Fruit fly (Drosophila melanogaster) whole organism, embryonic: Measurements from ENCODE around the gene aqz.
A peak's percentile ranks its signal among the peaks of the same experiment; 100 is the strongest.

Source experiments
- Atf-2 ChIP-seq: fragments of 200-800 bp; sonication (Bioruptor generic); optimal IDR thresholded peaks from 2 replicates; lab custom pipeline; 2016; ENCODE audit warnings: missing biosample characterization, missing genetic modification characterization
- CG12071 ChIP-seq: fragments of 200-800 bp; sonication (Bioruptor generic); optimal IDR thresholded peaks from 3 replicates; lab custom pipeline; 2018; ENCODE audit warnings: missing biosample characterization, mild to moderate bottlenecking, missing genetic modification characterization
- CG13894 ChIP-seq: fragments of 200-800 bp; sonication (Bioruptor generic); optimal IDR thresholded peaks from 3 replicates; lab custom pipeline; 2018; ENCODE audit warnings: missing biosample characterization, mild to moderate bottlenecking, missing genetic modification characterization, moderate library complexity
- CG14050 ChIP-seq: fragments of 200-800 bp; sonication (Bioruptor generic); IDR thresholded peaks from 3 replicates; pipeline ENCODE4 v1.3.6; 2022; ENCODE audit warnings: missing biosample characterization, missing genetic modification characterization
- CG14860 ChIP-seq: fragments of 200-800 bp; sonication (Bioruptor generic); IDR thresholded peaks from 3 replicates; pipeline ENCODE4 v1.3.6; 2022; ENCODE audit warnings: missing biosample characterization, missing genetic modification characterization; ENCODE audit not compliant: partially characterized antibody
- CG15269 ChIP-seq: fragments of 200-800 bp; sonication (Bioruptor generic); optimal IDR thresholded peaks from 2 replicates; lab custom pipeline; 2018; ENCODE audit warnings: missing biosample characterization, mild to moderate bottlenecking, missing genetic modification characterization, moderate library complexity
- CG17912 ChIP-seq: fragments of 200-800 bp; sonication (Bioruptor generic); optimal IDR thresholded peaks from 2 replicates; lab custom pipeline; 2018; ENCODE audit warnings: missing biosample characterization, mild to moderate bottlenecking, missing genetic modification characterization
- CG18262 ChIP-seq: fragments of 200-800 bp; optimal IDR thresholded peaks from 3 replicates; lab custom pipeline; 2019; ENCODE audit warnings: missing biosample characterization, mild to moderate bottlenecking, missing genetic modification characterization, moderate library complexity
- CG18476 ChIP-seq: fragments of 200-800 bp; sonication (Bioruptor generic); optimal IDR thresholded peaks from 2 replicates; lab custom pipeline; 2016; ENCODE audit warnings: missing biosample characterization, mild to moderate bottlenecking, missing genetic modification characterization
- CG18599 ChIP-seq: fragments of 200-800 bp; sonication (Bioruptor generic); optimal IDR thresholded peaks from 3 replicates; lab custom pipeline; 2017; ENCODE audit warnings: missing biosample characterization, missing genetic modification characterization, mild to moderate bottlenecking, moderate library complexity, missing genetic modification reagents
- CG31441 ChIP-seq: fragments of 200-800 bp; sonication (Bioruptor generic); IDR thresholded peaks from 2 replicates; pipeline ENCODE4 v1.3.6; 2022; ENCODE audit warnings: missing biosample characterization, missing genetic modification characterization
- CG32772 ChIP-seq: fragments of 200-800 bp; sonication (Bioruptor generic); IDR thresholded peaks from 2 replicates; pipeline ENCODE4 v1.3.6; 2022; ENCODE audit warnings: missing biosample characterization, missing genetic modification characterization
- CG34422 ChIP-seq: fragments of 200-800 bp; sonication (Bioruptor generic); IDR thresholded peaks from 3 replicates; pipeline ENCODE4 v1.3.6; 2022; ENCODE audit warnings: missing biosample characterization, missing genetic modification characterization
- CG6175 ChIP-seq: fragments of 200-800 bp; sonication (Bioruptor generic); IDR thresholded peaks from 3 replicates; pipeline ENCODE4 v1.3.6; 2022; ENCODE audit warnings: missing biosample characterization, missing genetic modification characterization
- Deaf1 ChIP-seq: fragments of 200-800 bp; optimal IDR thresholded peaks from 3 replicates; lab custom pipeline; 2019; ENCODE audit warnings: missing biosample characterization, mild to moderate bottlenecking, missing genetic modification characterization, moderate library complexity
- Dek ChIP-seq: fragments of 200-800 bp; sonication (Bioruptor generic); optimal IDR thresholded peaks from 3 replicates; lab custom pipeline; 2019; ENCODE audit warnings: missing biosample characterization, mild to moderate bottlenecking, missing genetic modification characterization, moderate library complexity
- Drgx ChIP-seq: fragments of 200-800 bp; sonication (Bioruptor generic); IDR thresholded peaks from 2 replicates; pipeline ENCODE4 v1.3.6; 2022; ENCODE audit warnings: missing biosample characterization, missing genetic modification characterization
- Hey ChIP-seq: fragments of 200-800 bp; sonication (Bioruptor generic); optimal IDR thresholded peaks from 3 replicates; lab custom pipeline; 2018; ENCODE audit warnings: missing biosample characterization, mild to moderate bottlenecking, missing genetic modification characterization
- NFAT ChIP-seq: fragments of 200-800 bp; sonication (Bioruptor generic); IDR thresholded peaks from 2 replicates; pipeline ENCODE4 v1.3.6; 2022; ENCODE audit warnings: missing biosample characterization, missing genetic modification characterization
- Opbp ChIP-seq: fragments of 200-800 bp; sonication (Bioruptor generic); IDR thresholded peaks from 3 replicates; pipeline ENCODE4 v1.3.6; 2022; ENCODE audit warnings: missing biosample characterization, missing genetic modification characterization; ENCODE audit not compliant: partially characterized antibody
- PHDP ChIP-seq: fragments of 200-800 bp; sonication (Bioruptor generic); optimal IDR thresholded peaks from 3 replicates; lab custom pipeline; 2018; ENCODE audit warnings: missing biosample characterization, mild to moderate bottlenecking, missing genetic modification characterization, moderate library complexity
- Pdp1 ChIP-seq, 2 experiments: fragments of 200-800 bp; sonication (Bioruptor generic); optimal IDR thresholded peaks; 3 replicates each; lab custom pipeline; 2016; ENCODE audit warnings: missing biosample characterization in 2 of 2, missing genetic modification characterization in 2 of 2, mild to moderate bottlenecking in 1 of 2, moderate library complexity in 1 of 2
- Six4 ChIP-seq: fragments of 200-800 bp; sonication (Bioruptor generic); optimal IDR thresholded peaks from 2 replicates; lab custom pipeline; 2016; ENCODE audit warnings: missing biosample characterization, missing genetic modification characterization
- Sox100B ChIP-seq: fragments of 200-800 bp; sonication (Bioruptor generic); optimal IDR thresholded peaks from 3 replicates; lab custom pipeline; 2018; ENCODE audit warnings: missing biosample characterization, mild to moderate bottlenecking, missing genetic modification characterization
- Spps ChIP-seq: fragments of 200-800 bp; sonication (Bioruptor generic); optimal IDR thresholded peaks from 2 replicates; lab custom pipeline; 2018; ENCODE audit warnings: missing biosample characterization, mild to moderate bottlenecking, missing genetic modification characterization
- Stat92E ChIP-seq, 3 experiments: fragments of >200 bp in 2 of 3; fragments of 200-800 bp in 1 of 3; sonication (Bioruptor generic) in 1 of 3; optimal IDR thresholded peaks; 2 replicates each; lab custom pipeline; 2017 to 2019; ENCODE audit warnings: missing biosample characterization in 3 of 3, missing genetic modification characterization in 3 of 3, mild to moderate bottlenecking in 1 of 3, moderate library complexity in 1 of 3
- Vsx1 ChIP-seq: fragments of 200-800 bp; sonication (Bioruptor generic); optimal IDR thresholded peaks from 2 replicates; lab custom pipeline; 2017; ENCODE audit warnings: missing biosample characterization, mild to moderate bottlenecking, missing genetic modification characterization, missing genetic modification reagents
- Xrp1 ChIP-seq: fragments of 200-800 bp; sonication (Bioruptor generic); IDR thresholded peaks from 2 replicates; pipeline ENCODE4 v1.3.6; 2022; ENCODE audit warnings: missing biosample characterization, missing genetic modification characterization
- ab ChIP-seq: fragments of 200-800 bp; sonication (Bioruptor generic); optimal IDR thresholded peaks from 2 replicates; lab custom pipeline; 2016; ENCODE audit warnings: missing biosample characterization, missing genetic modification characterization
- al ChIP-seq: fragments of 200-800 bp; sonication (Bioruptor generic); IDR thresholded peaks from 2 replicates; pipeline ENCODE4 v1.3.6; 2022; ENCODE audit warnings: missing biosample characterization, missing genetic modification characterization
- ara ChIP-seq: fragments of 200-800 bp; sonication (Bioruptor generic); IDR thresholded peaks from 2 replicates; pipeline ENCODE4 v1.3.6; 2022; ENCODE audit warnings: missing biosample characterization, missing genetic modification characterization
- bsh ChIP-seq, 2 experiments: fragments of 200-800 bp; sonication (Bioruptor generic); optimal IDR thresholded peaks; 2 replicates each; lab custom pipeline; 2017 to 2018; ENCODE audit warnings: mild to moderate bottlenecking in 2 of 2, missing biosample characterization in 2 of 2, missing genetic modification characterization in 2 of 2, moderate library complexity in 1 of 2
- chinmo ChIP-seq: fragments of 200-800 bp; sonication (Bioruptor generic); IDR thresholded peaks from 4 replicates; pipeline ENCODE4 v1.3.6; 2022; ENCODE audit warnings: missing biosample characterization, missing genetic modification characterization; ENCODE audit not compliant: partially characterized antibody
- crol ChIP-seq: fragments of 200-800 bp; sonication (Bioruptor generic); IDR thresholded peaks from 2 replicates; pipeline ENCODE4 v1.3.6; 2022; ENCODE audit warnings: missing biosample characterization, missing genetic modification characterization
- emc ChIP-seq: fragments of 200-800 bp; sonication (Bioruptor generic); optimal IDR thresholded peaks from 2 replicates; lab custom pipeline; 2016; ENCODE audit warnings: missing biosample characterization, missing genetic modification characterization
- kay ChIP-seq: fragments of 200-800 bp; sonication (Bioruptor generic); optimal IDR thresholded peaks from 2 replicates; lab custom pipeline; 2016; ENCODE audit warnings: missing biosample characterization, missing genetic modification characterization
- lbe ChIP-seq: fragments of 200-800 bp; sonication (Bioruptor generic); optimal IDR thresholded peaks from 2 replicates; lab custom pipeline; 2016; ENCODE audit warnings: missing biosample characterization, mild to moderate bottlenecking, missing genetic modification characterization
- maf-S ChIP-seq: fragments of 200-800 bp; sonication (Bioruptor generic); optimal IDR thresholded peaks from 2 replicates; lab custom pipeline; 2016; ENCODE audit warnings: missing biosample characterization, missing genetic modification characterization
- nom ChIP-seq: fragments of 200-800 bp; sonication (Bioruptor generic); optimal IDR thresholded peaks from 2 replicates; lab custom pipeline; 2017; ENCODE audit warnings: missing biosample characterization, missing genetic modification characterization, mild to moderate bottlenecking, moderate library complexity, missing genetic modification reagents
- sc ChIP-seq, 3 experiments: fragments of >200 bp in 2 of 3; fragments of 200-800 bp in 1 of 3; sonication (Bioruptor generic) in 1 of 3; optimal IDR thresholded peaks; 2 replicates in 2 of 3; 3 replicates in 1 of 3; lab custom pipeline; 2017; ENCODE audit warnings: mild to moderate bottlenecking in 1 of 3, missing biosample characterization in 1 of 3, missing genetic modification characterization in 1 of 3, missing genetic modification reagents in 1 of 3
- schlank ChIP-seq: fragments of 200-800 bp; sonication (Bioruptor generic); optimal IDR thresholded peaks from 2 replicates; lab custom pipeline; 2018; ENCODE audit warnings: missing biosample characterization, mild to moderate bottlenecking, missing genetic modification characterization
- seq ChIP-seq: fragments of 200-800 bp; sonication (Bioruptor generic); IDR thresholded peaks from 2 replicates; pipeline ENCODE4 v1.3.6; 2022; ENCODE audit warnings: missing biosample characterization, missing genetic modification characterization
- sisA ChIP-seq: fragments of 200-800 bp; sonication (Bioruptor generic); IDR thresholded peaks from 2 replicates; pipeline ENCODE4 v1.3.6; 2022; ENCODE audit warnings: missing biosample characterization, missing genetic modification characterization
- yki ChIP-seq: fragments of >200 bp; optimal IDR thresholded peaks from 3 replicates; lab custom pipeline; 2018
- zen2 ChIP-seq: fragments of 200-800 bp; sonication (Bioruptor generic); IDR thresholded peaks from 3 replicates; pipeline ENCODE4 v1.3.6; 2022; ENCODE audit warnings: missing biosample characterization, missing genetic modification characterization; ENCODE audit not compliant: partially characterized antibody
- zfh2 ChIP-seq: fragments of 200-800 bp; sonication (Bioruptor generic); optimal IDR thresholded peaks from 2 replicates; lab custom pipeline; 2016; ENCODE audit warnings: missing biosample characterization, missing genetic modification characterization

aqz gene

dm6 chr3R:8793726-8794125, 26.8 kb downstream of the aqz start:
- TF ChIP-seq crol (GFP tag; lab: Robert Waterston, UW) (peak; percentile 49), CG6175 (GFP tag; lab: Robert Waterston, UW) (0 out of 3 replicates have a peak, but pooled peaks have one; percentile 32), Pdp1 (GFP tag; optimal IDR thresholded peaks at IDR 0.05; lab: Kevin White, UChicago) (peak in 1 of 2 experiments; percentile 23), chinmo (GFP tag; lab: Robert Waterston, UW) (peak; percentile 64; the same call in 3 of the 4 replicates), ara (GFP tag; lab: Robert Waterston, UW) (0 out of 2 replicates have a peak, but pooled peaks have one; percentile 9), CG18262 (tag; lab: Kevin White, UChicago) (no peak), NFAT (GFP tag; lab: Robert Waterston, UW) (no peak), ab (GFP tag; lab: Kevin White, UChicago) (no peak), zfh2 (GFP tag; lab: Kevin White, UChicago) (no peak), Deaf1 (tag; lab: Kevin White, UChicago) (no peak)

dm6 chr3R:8792463-8793175, 27.9 kb downstream of the aqz start:
- TF ChIP-seq lbe (GFP tag; lab: Kevin White, UChicago) = no peak
- no peak for TF ChIP-seq crol (GFP tag; lab: Robert Waterston, UW)
- TF ChIP-seq CG15269 (tag; lab: Kevin White, UChicago) = no peak
- TF ChIP-seq Xrp1 = no peak
- TF ChIP-seq Sox100B (GFP tag; lab: Kevin White, UChicago) = no peak
- TF ChIP-seq sisA = no peak
- TF ChIP-seq Stat92E (GFP tag; optimal IDR thresholded peaks at IDR 0.05; lab: Kevin White, UChicago) = no peak
- no peak for TF ChIP-seq CG34422 (GFP tag; lab: Robert Waterston, UW)
- no peak for TF ChIP-seq schlank
- no peak for TF ChIP-seq CG18476 (GFP tag; lab: Kevin White, UChicago)
- no peak for TF ChIP-seq Spps (tag; lab: Kevin White, UChicago)
- TF ChIP-seq kay (GFP tag; lab: Kevin White, UChicago) = no peak
- TF ChIP-seq Dek (tag; lab: Kevin White, UChicago) = no peak
- TF ChIP-seq zen2 (GFP tag; lab: Robert Waterston, UW) = no peak
- no peak for TF ChIP-seq PHDP
- peak; percentile 2 for TF ChIP-seq CG13894 (tag; lab: Kevin White, UChicago)
- TF ChIP-seq Vsx1 (GFP tag; lab: Kevin White, UChicago) = no peak
- no peak for TF ChIP-seq CG31441
- TF ChIP-seq CG14860 (GFP tag; lab: Robert Waterston, UW) = 0 out of 3 replicates have a peak, but pooled peaks have one; percentile 37
- no peak for TF ChIP-seq al (GFP tag; lab: Robert Waterston, UW)
- no peak for TF ChIP-seq CG12071 (GFP tag; lab: Kevin White, UChicago)
- peak; percentile 94 for TF ChIP-seq nom
- no peak for TF ChIP-seq CG17912 (GFP tag; lab: Kevin White, UChicago)
- TF ChIP-seq Six4 (GFP tag; lab: Kevin White, UChicago) = no peak
- no peak for TF ChIP-seq sc (optimal IDR thresholded peaks at IDR 0.05; lab: Kevin White, UChicago)
- TF ChIP-seq sc (GFP tag; optimal IDR thresholded peaks at IDR 0.05; lab: Kevin White, UChicago) = no peak
- TF ChIP-seq Pdp1 (GFP tag; optimal IDR thresholded peaks at IDR 0.05; lab: Kevin White, UChicago) = no peak
- no peak for TF ChIP-seq CG18599
- peak in 1 of 2 experiments; percentile 84 for TF ChIP-seq bsh (GFP tag; optimal IDR thresholded peaks at IDR 0.05; lab: Kevin White, UChicago)
- no peak for TF ChIP-seq CG14050
- no peak for TF ChIP-seq seq (GFP tag; lab: Robert Waterston, UW)
- TF ChIP-seq Atf-2 (GFP tag; lab: Kevin White, UChicago) = no peak
- TF ChIP-seq yki (lab: Kevin White, UChicago) = peak; percentile 36
- peak; percentile 51; the same call in 1 of the 2 replicates for TF ChIP-seq Drgx (GFP tag; lab: Robert Waterston, UW)
- no peak for TF ChIP-seq Hey (tag; lab: Kevin White, UChicago)
- 0 out of 3 replicates have a peak, but pooled peaks have one; percentile 49 for TF ChIP-seq Opbp (GFP tag; lab: Robert Waterston, UW)
- TF ChIP-seq emc (GFP tag; lab: Kevin White, UChicago) = no peak
- TF ChIP-seq maf-S (GFP tag; lab: Kevin White, UChicago) = no peak
- peak; percentile 26; the same call in 1 of the 2 replicates for TF ChIP-seq CG32772 (GFP tag; lab: Robert Waterston, UW)
